Worm (Caenorhabditis elegans) whole organism, L3 larva: ENCODE data around the gene cwc-15.

Experiments
- ZK546.5 ChIP-seq: sonication (generic microtip); optimal IDR thresholded peaks from 2 replicates; lab custom pipeline; 2017; ENCODE audit warnings: missing biosample characterization, missing genetic modification characterization
- aly-2 ChIP-seq: fragments of 150-350 bp; optimal IDR thresholded peaks from 2 replicates; lab custom pipeline; 2014; ENCODE audit warnings: missing biosample characterization, missing genetic modification characterization
- ama-1 ChIP-seq: fragments of 150-350 bp; optimal IDR thresholded peaks from 2 replicates; lab custom pipeline; 2018
- ceh-16 ChIP-seq: sonication (generic microtip); optimal IDR thresholded peaks from 2 replicates; lab custom pipeline; 2017; ENCODE audit warnings: missing biosample characterization, missing genetic modification characterization
- ceh-28 ChIP-seq: fragments of 150-350 bp; optimal IDR thresholded peaks from 2 replicates; lab custom pipeline; 2014; ENCODE audit warnings: missing biosample characterization, missing genetic modification reagents, missing genetic modification characterization
- ceh-82 ChIP-seq: fragments of 150-350 bp; optimal IDR thresholded peaks from 2 replicates; lab custom pipeline; 2014; ENCODE audit warnings: missing biosample characterization, missing genetic modification characterization
- ceh-9 ChIP-seq: sonication (generic microtip); optimal IDR thresholded peaks from 2 replicates; lab custom pipeline; 2018; ENCODE audit warnings: missing biosample characterization, missing genetic modification characterization
- daf-12 ChIP-seq: fragments of 150-350 bp; optimal IDR thresholded peaks from 2 replicates; lab custom pipeline; 2014; ENCODE audit warnings: missing biosample characterization, missing genetic modification reagents, missing genetic modification characterization
- egl-27 ChIP-seq: sonication (generic microtip); optimal IDR thresholded peaks from 4 replicates; lab custom pipeline; 2017; ENCODE audit warnings: missing biosample characterization, missing genetic modification reagents, missing genetic modification characterization
- elt-1 ChIP-seq: fragments of 150-350 bp; optimal IDR thresholded peaks from 2 replicates; lab custom pipeline; 2014; ENCODE audit warnings: missing biosample characterization, missing genetic modification characterization
- elt-2 ChIP-seq: sonication (generic microtip); optimal IDR thresholded peaks from 2 replicates; lab custom pipeline; 2016; ENCODE audit warnings: missing genetic modification reagents, mild to moderate bottlenecking, missing genetic modification characterization, missing compliant biosample characterization
- elt-3 ChIP-seq, 3 experiments: fragments of 150-350 bp in 1 of 3; sonication (generic microtip) in 2 of 3; optimal IDR thresholded peaks; 2 replicates in 2 of 3; 4 replicates in 1 of 3; lab custom pipeline; 2014 to 2017; ENCODE audit warnings: missing biosample characterization in 3 of 3, missing genetic modification characterization in 3 of 3
- fkh-10 ChIP-seq: sonication (generic microtip); optimal IDR thresholded peaks from 2 replicates; lab custom pipeline; 2017; ENCODE audit warnings: missing biosample characterization, missing genetic modification reagents, missing genetic modification characterization
- fos-1 ChIP-seq: fragments of 150-350 bp; optimal IDR thresholded peaks from 2 replicates; lab custom pipeline; 2014; ENCODE audit warnings: missing biosample characterization, missing genetic modification characterization
- hmg-11 ChIP-seq: sonication (generic microtip); optimal IDR thresholded peaks from 2 replicates; lab custom pipeline; 2016; ENCODE audit warnings: missing genetic modification characterization, missing compliant biosample characterization
- lin-15B ChIP-seq: fragments of 150-350 bp; optimal IDR thresholded peaks from 2 replicates; lab custom pipeline; 2014; ENCODE audit warnings: missing biosample characterization, missing genetic modification characterization
- lin-39 ChIP-seq: fragments of 150-350 bp; optimal IDR thresholded peaks from 2 replicates; lab custom pipeline; 2018; ENCODE audit warnings: missing biosample characterization, missing genetic modification reagents, missing genetic modification characterization
- mdl-1 ChIP-seq: fragments of 150-350 bp; optimal IDR thresholded peaks from 2 replicates; lab custom pipeline; 2014; ENCODE audit warnings: missing biosample characterization, missing genetic modification characterization
- mml-1 ChIP-seq: fragments of 150-350 bp; sonication (generic microtip); optimal IDR thresholded peaks from 3 replicates; lab custom pipeline; 2014; ENCODE audit warnings: missing biosample characterization, missing genetic modification characterization
- nhr-11 ChIP-seq: fragments of 150-350 bp; optimal IDR thresholded peaks from 2 replicates; lab custom pipeline; 2014; ENCODE audit warnings: missing biosample characterization, missing genetic modification characterization
- nhr-12 ChIP-seq: fragments of 150-350 bp; optimal IDR thresholded peaks from 2 replicates; lab custom pipeline; 2014; ENCODE audit warnings: missing biosample characterization, missing genetic modification characterization
- nhr-23 ChIP-seq: fragments of 150-350 bp; optimal IDR thresholded peaks from 2 replicates; lab custom pipeline; 2014; ENCODE audit warnings: missing biosample characterization, missing genetic modification reagents, missing genetic modification characterization
- nhr-237 ChIP-seq: fragments of 150-350 bp; optimal IDR thresholded peaks from 2 replicates; lab custom pipeline; 2014; ENCODE audit warnings: missing biosample characterization, missing genetic modification characterization
- nhr-28 ChIP-seq: fragments of 150-350 bp; optimal IDR thresholded peaks from 2 replicates; lab custom pipeline; 2014; ENCODE audit warnings: missing biosample characterization, missing genetic modification characterization
- nhr-43 ChIP-seq: sonication (generic microtip); optimal IDR thresholded peaks from 2 replicates; lab custom pipeline; 2016; ENCODE audit warnings: mild to moderate bottlenecking, missing genetic modification characterization, missing compliant biosample characterization; ENCODE audit not compliant: poor library complexity, severe bottlenecking
- nhr-76 ChIP-seq: fragments of 150-350 bp; sonication (generic microtip); optimal IDR thresholded peaks from 5 replicates; lab custom pipeline; 2014; ENCODE audit warnings: missing biosample characterization, missing genetic modification characterization
- nhr-77 ChIP-seq: fragments of 150-350 bp; optimal IDR thresholded peaks from 2 replicates; lab custom pipeline; 2014; ENCODE audit warnings: missing biosample characterization, missing genetic modification characterization
- pha-4 ChIP-seq: fragments of 150-350 bp; optimal IDR thresholded peaks from 2 replicates; lab custom pipeline; 2014; ENCODE audit warnings: missing biosample characterization, missing genetic modification reagents, missing genetic modification characterization
- pqm-1 ChIP-seq: fragments of 150-350 bp; optimal IDR thresholded peaks from 2 replicates; lab custom pipeline; 2017; ENCODE audit warnings: missing biosample characterization, missing genetic modification characterization, inconsistent platforms
- sea-2 ChIP-seq: fragments of 150-350 bp; sonication (generic microtip); optimal IDR thresholded peaks from 4 replicates; lab custom pipeline; 2014; ENCODE audit warnings: missing biosample characterization, missing genetic modification reagents, missing genetic modification characterization
- skn-1 ChIP-seq: fragments of 150-350 bp; optimal IDR thresholded peaks from 2 replicates; lab custom pipeline; 2014; ENCODE audit warnings: missing biosample characterization, missing genetic modification characterization
- snpc-4 ChIP-seq: fragments of 150-350 bp; optimal IDR thresholded peaks from 2 replicates; lab custom pipeline; 2014; ENCODE audit warnings: missing biosample characterization, missing genetic modification characterization
- unc-39 ChIP-seq: sonication (generic microtip); optimal IDR thresholded peaks from 4 replicates; lab custom pipeline; 2017; ENCODE audit warnings: missing biosample characterization, missing genetic modification characterization
- unc-62 ChIP-seq: fragments of 150-350 bp; sonication (generic microtip); optimal IDR thresholded peaks from 4 replicates; lab custom pipeline; 2014; ENCODE audit warnings: missing biosample characterization, missing genetic modification reagents, missing genetic modification characterization
- zag-1 ChIP-seq: fragments of 150-350 bp; optimal IDR thresholded peaks from 2 replicates; lab custom pipeline; 2014; ENCODE audit warnings: missing biosample characterization, missing genetic modification characterization
- ztf-11 ChIP-seq: fragments of 150-350 bp; optimal IDR thresholded peaks from 2 replicates; lab custom pipeline; 2014; ENCODE audit warnings: missing biosample characterization, missing genetic modification characterization
- ztf-4 ChIP-seq: fragments of 150-350 bp; optimal IDR thresholded peaks from 2 replicates; lab custom pipeline; 2014; ENCODE audit warnings: missing biosample characterization, missing genetic modification characterization

Gene cwc-15

DNA sequence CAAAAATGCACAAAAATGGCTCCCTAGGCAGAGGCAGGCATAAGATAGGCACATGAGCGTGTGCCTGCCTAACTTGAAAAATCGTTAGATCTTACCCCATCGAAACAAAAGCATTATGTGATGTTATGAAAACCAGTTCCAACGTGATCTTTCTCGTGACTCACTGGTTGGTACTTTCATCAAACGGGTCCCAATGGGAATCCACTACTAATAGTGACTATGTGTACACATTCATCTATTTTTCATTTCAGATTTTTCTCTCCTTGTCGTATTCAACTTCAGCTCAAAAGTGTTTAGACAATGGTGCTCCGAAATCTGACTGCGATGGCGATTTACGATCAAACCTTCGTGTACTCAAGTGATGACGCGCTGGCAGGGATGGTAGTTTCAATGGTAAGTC is 5.5 kb upstream of the cwc-15 start, which contains the start of gene srx-43:
srx-43 (plus strand) TSS at position 301 of the 400 bp plus-strand sequence.
- TF ChIP-seq mdl-1 (tag; lab: Kevin White, UChicago) (no peak), fos-1 (tag; lab: Kevin White, UChicago) (no peak), lin-39 (no peak), lin-15B (tag; lab: Kevin White, UChicago) (no peak)

DNA sequence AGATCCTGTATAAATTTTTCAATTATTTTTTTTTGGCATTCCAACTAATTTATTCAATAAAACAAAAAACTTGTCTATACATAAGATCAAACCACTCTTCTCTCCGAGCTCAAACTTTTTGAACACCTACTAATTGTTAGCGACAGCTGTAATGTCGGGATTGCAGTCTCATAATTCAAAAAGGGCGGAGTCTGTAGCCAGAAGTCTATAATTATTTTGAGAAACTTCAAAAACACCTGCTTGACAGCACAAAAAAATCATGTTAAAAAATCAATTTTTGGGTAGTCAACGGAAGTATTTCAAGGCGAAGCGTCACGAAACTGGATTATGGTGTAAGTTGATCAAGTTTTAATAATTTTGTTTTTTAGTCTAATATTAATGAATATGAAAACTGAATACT is 3.1 kb upstream of the cwc-15 start, which contains the start of gene srx-44:
srx-44 (plus strand) TSS at position 301 of the 400 bp plus-strand sequence.
- TF ChIP-seq ceh-16 (tag; lab: Kevin White, UChicago) (no peak), unc-39 (tag; lab: Kevin White, UChicago) (no peak), pha-4 (tag; lab: Kevin White, UChicago) (no peak), hmg-11 (tag; lab: Kevin White, UChicago) (no peak), fos-1 (tag; lab: Kevin White, UChicago) (no peak), mdl-1 (tag; lab: Kevin White, UChicago) (no peak), fkh-10 (GFP tag; lab: Kevin White, UChicago) (no peak)

DNA sequence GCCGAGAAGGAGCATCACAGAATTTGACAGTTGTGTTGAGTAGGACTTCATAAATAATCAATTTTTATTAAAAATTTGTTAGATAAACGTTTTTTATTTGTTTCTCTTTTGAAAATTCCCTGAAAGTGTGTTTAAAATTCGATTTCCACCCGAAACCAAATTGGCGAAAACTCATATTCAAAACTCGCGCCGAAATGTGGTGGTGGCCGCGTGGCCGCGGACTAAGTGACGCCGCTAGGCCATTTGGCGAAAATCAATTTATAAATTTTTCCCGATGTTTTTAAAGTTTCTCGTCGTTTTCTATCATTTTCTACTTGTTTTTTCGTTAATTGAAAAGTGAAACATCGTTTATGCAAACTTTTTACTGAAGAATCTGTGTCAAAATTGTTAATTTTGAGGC is 551 bp upstream of the cwc-15 start:
- TF ChIP-seq nhr-23 (tag; lab: Kevin White, UChicago) (peak; percentile 6), lin-39 (peak; percentile 0), nhr-28 (tag; lab: Kevin White, UChicago) (no peak), mml-1 (tag; lab: Kevin White, UChicago) (no peak), sea-2 (GFP tag; lab: Kevin White, UChicago) (no peak), pqm-1 (no peak), nhr-43 (peak; percentile 57), elt-3 (tag; optimal IDR thresholded peaks at IDR 0.05; lab: Kevin White, UChicago) (no peak), pha-4 (tag; lab: Kevin White, UChicago) (no peak)

DNA sequence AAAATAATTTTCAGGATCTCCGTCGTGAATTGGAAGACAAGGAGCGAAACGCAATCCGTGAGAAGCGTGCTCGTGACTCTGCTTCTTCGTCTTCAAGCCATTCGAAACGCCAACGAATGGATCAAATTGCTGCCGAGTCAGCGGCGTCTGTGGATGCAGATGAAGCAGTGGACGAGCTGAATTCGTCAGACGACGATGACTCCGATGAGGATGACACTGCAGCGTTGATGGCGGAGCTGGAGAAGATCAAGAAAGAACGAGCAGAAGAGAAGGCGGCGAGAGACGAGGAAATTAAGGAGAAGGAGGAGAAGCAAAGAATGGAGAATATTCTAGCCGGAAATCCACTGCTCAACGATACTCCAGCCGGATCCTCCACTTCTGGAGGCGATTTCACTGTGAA is 408 bp downstream of the cwc-15 start:
- TF ChIP-seq elt-1 (no peak), nhr-43 (no peak), unc-62 (GFP tag; lab: Kevin White, UChicago) (no peak), ceh-16 (tag; lab: Kevin White, UChicago) (no peak), ZK546.5 (tag; lab: Kevin White, UChicago) (no peak), ztf-11 (tag; lab: Kevin White, UChicago) (no peak), elt-2 (tag; lab: Kevin White, UChicago) (no peak), nhr-11 (tag; lab: Kevin White, UChicago) (no peak), pha-4 (tag; lab: Kevin White, UChicago) (no peak)

DNA sequence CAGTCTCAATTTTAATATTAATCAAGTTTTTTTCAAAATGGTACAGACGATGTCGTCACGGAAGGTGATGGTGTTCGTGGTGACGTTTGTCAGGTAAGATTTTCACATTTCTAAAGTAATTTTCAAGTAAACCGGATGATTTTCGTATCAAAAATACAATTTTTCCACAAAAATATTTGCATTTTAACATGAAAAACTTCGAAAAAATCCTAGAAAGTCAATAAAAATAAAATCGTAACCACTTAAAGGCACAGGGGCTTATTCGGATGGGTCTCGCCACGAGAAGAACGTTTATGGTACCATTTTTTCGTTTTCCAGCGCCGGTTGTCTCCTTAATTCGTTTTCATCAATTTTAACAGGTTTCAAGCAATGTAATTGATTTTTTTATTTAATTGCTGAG is 1.1 kb downstream of the cwc-15 start, which contains the start of gene T10C6.6:
T10C6.6 (plus strand) TSS at position 27 of the 400 bp plus-strand sequence.
- TF ChIP-seq elt-3 (tag; optimal IDR thresholded peaks at IDR 0.05; lab: Kevin White, UChicago) = no peak
- TF ChIP-seq ceh-16 (tag; lab: Kevin White, UChicago) = no peak
- TF ChIP-seq lin-15B (tag; lab: Kevin White, UChicago) = no peak
- no peak for TF ChIP-seq nhr-23 (tag; lab: Kevin White, UChicago)
- TF ChIP-seq nhr-43 = no peak
- TF ChIP-seq daf-12 = no peak
- TF ChIP-seq egl-27 (tag; lab: Kevin White, UChicago) = no peak
- TF ChIP-seq mdl-1 (tag; lab: Kevin White, UChicago) = no peak
- TF ChIP-seq unc-39 (tag; lab: Kevin White, UChicago) = no peak
- no peak for TF ChIP-seq ZK546.5 (tag; lab: Kevin White, UChicago)
- TF ChIP-seq nhr-77 = no peak
- TF ChIP-seq ceh-28 (tag; lab: Kevin White, UChicago) = no peak
- TF ChIP-seq ceh-82 = no peak
- no peak for TF ChIP-seq sea-2 (GFP tag; lab: Kevin White, UChicago)
- no peak for TF ChIP-seq lin-39
- no peak for TF ChIP-seq ceh-9 (tag; lab: Kevin White, UChicago)
- TF ChIP-seq nhr-76 (tag; lab: Kevin White, UChicago) = no peak
- no peak for TF ChIP-seq ama-1 (lab: Kevin White, UChicago)

DNA sequence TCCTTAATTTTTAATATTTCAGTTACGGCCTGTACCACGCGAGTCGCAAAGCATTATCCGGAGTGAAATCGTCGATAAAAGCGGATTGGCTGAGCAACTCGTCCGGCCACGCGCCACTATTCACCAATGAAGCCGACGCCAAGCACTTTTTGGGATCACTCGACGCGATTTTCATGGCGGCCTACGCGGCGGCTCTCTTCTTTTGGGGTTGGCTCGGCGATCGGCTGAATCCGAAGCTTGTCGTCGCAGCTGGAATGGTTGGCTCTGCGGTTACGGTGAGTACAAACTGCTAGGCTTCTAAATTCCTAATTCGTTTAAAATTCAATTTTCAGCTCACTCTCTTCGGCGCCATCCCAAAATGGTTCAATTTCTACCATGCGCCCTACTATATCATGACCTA is 1.8 kb downstream of the cwc-15 start:
- TF ChIP-seq aly-2 (no peak), skn-1 (no peak), ceh-28 (tag; lab: Kevin White, UChicago) (no peak), ztf-4 (no peak), egl-27 (tag; lab: Kevin White, UChicago) (no peak), nhr-12 (tag; lab: Kevin White, UChicago) (no peak), zag-1 (tag; lab: Kevin White, UChicago) (no peak), ama-1 (lab: Kevin White, UChicago) (no peak), snpc-4 (tag; lab: Kevin White, UChicago) (no peak), ceh-16 (tag; lab: Kevin White, UChicago) (no peak), nhr-76 (tag; lab: Kevin White, UChicago) (no peak), elt-2 (tag; lab: Kevin White, UChicago) (no peak), nhr-237 (tag; lab: Kevin White, UChicago) (no peak)
